Fruit fly (Drosophila melanogaster) Kc167 (cell line): ENCODE measurements around the gene CG45075.

Source experiments
- Myc ChIP-seq: fragments of >200 bp; optimal IDR thresholded peaks from 2 replicates; lab custom pipeline; 2017; ENCODE audit warnings: missing external identifiers
- Sin3A ChIP-seq: fragments of >200 bp; optimal IDR thresholded peaks from 2 replicates; lab custom pipeline; 2018; ENCODE audit warnings: missing external identifiers
- h ChIP-seq: fragments of >200 bp; optimal IDR thresholded peaks from 3 replicates; lab custom pipeline; 2018; ENCODE audit warnings: missing external identifiers
- psq ChIP-seq: fragments of >200 bp; optimal IDR thresholded peaks from 2 replicates; lab custom pipeline; 2017; ENCODE audit warnings: missing external identifiers

DNA sequence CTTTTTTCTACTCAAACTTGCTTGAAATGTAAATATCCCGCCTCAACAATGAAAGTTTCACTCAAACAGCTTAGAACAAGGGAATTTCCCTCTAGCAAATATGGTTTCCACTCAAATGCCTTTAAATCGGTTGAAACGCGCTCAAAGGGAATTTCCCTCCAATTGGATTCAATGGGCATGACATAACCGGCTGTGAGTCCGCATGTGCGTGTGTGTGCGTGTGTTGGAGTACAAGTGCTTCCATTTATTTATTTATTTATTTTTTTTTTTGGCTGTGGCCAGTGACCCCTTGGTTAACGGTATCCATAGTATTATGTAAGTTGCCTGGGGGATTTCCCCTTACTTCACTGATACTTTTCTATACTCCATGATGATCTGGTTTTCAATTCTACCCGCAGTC is 15.1 kb upstream of the CG45075 start:
- TF ChIP-seq Sin3A (lab: Kevin White, UChicago) (no peak), h (lab: Kevin White, UChicago) (no peak), Myc (lab: Kevin White, UChicago) (no peak), psq (lab: Kevin White, UChicago) (no peak)
